Fruit fly (Drosophila melanogaster): ENCODE results near the gene crb.

Gene crb

dm6 chr3R:24320342-24320711 lies 25.4 kb downstream of the crb start (continued):
- TF ChIP-seq HmgZ (tag; optimal IDR thresholded peaks at IDR 0.05) = peak; percentile 25
- no peak for TF ChIP-seq CG8290 (GFP tag; optimal IDR thresholded peaks at IDR 0.05)
- no peak for TF ChIP-seq CG8290 (tag; optimal IDR thresholded peaks at IDR 0.05)
- TF ChIP-seq ranshi (GFP tag; IDR thresholded peaks at IDR 0.05) = no peak
- no peak for TF ChIP-seq NK7.1 (GFP tag; optimal IDR thresholded peaks at IDR 0.05)
- TF ChIP-seq Hr3 (GFP tag; optimal IDR thresholded peaks at IDR 0.05) = no peak
- TF ChIP-seq CG17385 (GFP tag; optimal IDR thresholded peaks at IDR 0.05) = no peak
- TF ChIP-seq C15 (GFP tag; IDR thresholded peaks at IDR 0.05) = no peak
- no peak for TF ChIP-seq CrebB (tag; optimal IDR thresholded peaks at IDR 0.05)
- TF ChIP-seq cad (GFP tag; optimal IDR thresholded peaks at IDR 0.05) = no peak
- TF ChIP-seq sim (GFP tag; IDR thresholded peaks at IDR 0.05) = no peak
- TF ChIP-seq Dip3 (GFP tag; optimal IDR thresholded peaks at IDR 0.05) = no peak
- TF ChIP-seq CG3163 (GFP tag; optimal IDR thresholded peaks at IDR 0.05) = no peak
- TF ChIP-seq Gsc (GFP tag; IDR thresholded peaks at IDR 0.05) = no peak
- TF ChIP-seq Sry-β (GFP tag; optimal IDR thresholded peaks at IDR 0.05) = no peak
- TF ChIP-seq amos (GFP tag; IDR thresholded peaks at IDR 0.05; ENCODE audit: partially characterized antibody) = peak; percentile 74
- TF ChIP-seq tio (GFP tag; optimal IDR thresholded peaks at IDR 0.05) = no peak
- no peak for TF ChIP-seq CG4854 (GFP tag; optimal IDR thresholded peaks at IDR 0.05)
- no peak for TF ChIP-seq Dfd (GFP tag; optimal IDR thresholded peaks at IDR 0.05)
- peak; percentile 52; the same call in 1 of the 2 replicates for TF ChIP-seq Rfx (GFP tag; IDR thresholded peaks at IDR 0.05)
- no peak for TF ChIP-seq CG10565 (GFP tag; optimal IDR thresholded peaks at IDR 0.05)
- no peak for TF ChIP-seq croc (GFP tag; conservative IDR thresholded peaks at IDR 0.05)
- TF ChIP-seq sens (GFP tag) = peak; percentile 90
- TF ChIP-seq TFAM (GFP tag; optimal IDR thresholded peaks at IDR 0.05) = no peak
- TF ChIP-seq dan (GFP tag; IDR thresholded peaks at IDR 0.05) = no peak
- no peak for TF ChIP-seq HLH54F (GFP tag; optimal IDR thresholded peaks at IDR 0.05)
- TF ChIP-seq CG10209 (GFP tag; optimal IDR thresholded peaks at IDR 0.05) = no peak
- TF ChIP-seq CG6854 (GFP tag; optimal IDR thresholded peaks at IDR 0.05) = no peak
- no peak for TF ChIP-seq CG15696 (tag; optimal IDR thresholded peaks at IDR 0.05)
- TF ChIP-seq CG2202 (tag; optimal IDR thresholded peaks at IDR 0.05) = no peak
- TF ChIP-seq B-H2 (GFP tag; optimal IDR thresholded peaks at IDR 0.05) = no peak
- peak; percentile 10 for TF ChIP-seq CG34376 (GFP tag; optimal IDR thresholded peaks at IDR 0.05)
- TF ChIP-seq CG13296 (GFP tag; optimal IDR thresholded peaks at IDR 0.05) = no peak
- peak; percentile 63 for TF ChIP-seq knrl (GFP tag; IDR thresholded peaks at IDR 0.05; ENCODE audit: partially characterized antibody)
- no peak for TF ChIP-seq Nf-YB (GFP tag; optimal IDR thresholded peaks at IDR 0.05)
- no peak for TF ChIP-seq peb (GFP tag; IDR thresholded peaks at IDR 0.05)
- no peak for TF ChIP-seq Poxn (GFP tag; IDR thresholded peaks at IDR 0.05)
- peak; percentile 95 for TF ChIP-seq Vsx1 (GFP tag; optimal IDR thresholded peaks at IDR 0.05)
- no peak for TF ChIP-seq lilli (GFP tag; optimal IDR thresholded peaks at IDR 0.05)
- no peak for TF ChIP-seq CG7271 (tag; optimal IDR thresholded peaks at IDR 0.05)
- TF ChIP-seq CG7372 (GFP tag; IDR thresholded peaks at IDR 0.05) = no peak
- no peak for TF ChIP-seq CG30431 (GFP tag; optimal IDR thresholded peaks at IDR 0.05)
- no peak for TF ChIP-seq grau (tag; optimal IDR thresholded peaks at IDR 0.05)
- no peak for TF ChIP-seq sd (tag; optimal IDR thresholded peaks at IDR 0.05)
- peak; percentile 88 for TF ChIP-seq E2f2 (GFP tag; IDR thresholded peaks at IDR 0.05)
- TF ChIP-seq pita (GFP tag; optimal IDR thresholded peaks at IDR 0.05) = no peak
- TF ChIP-seq CG9876 (GFP tag; optimal IDR thresholded peaks at IDR 0.05) = no peak
- no peak for TF ChIP-seq pum (GFP tag; optimal IDR thresholded peaks at IDR 0.05)
- no peak for TF ChIP-seq Hr78 (GFP tag; optimal IDR thresholded peaks at IDR 0.05)
- TF ChIP-seq Oli (tag; optimal IDR thresholded peaks at IDR 0.05) = no peak
- TF ChIP-seq CG16815 (GFP tag; optimal IDR thresholded peaks at IDR 0.05) = no peak
- no peak for TF ChIP-seq Doc2 (GFP tag; IDR thresholded peaks at IDR 0.05)
- TF ChIP-seq CG11504 (tag; optimal IDR thresholded peaks at IDR 0.05) = no peak

Data from whole organism, embryonic.